Worm (Caenorhabditis elegans): ENCODE results near the gene sto-5.

sto-5 gene

ce11 chrX:16786021-16786488 is 39.2 kb downstream of the sto-5 start, which contains the start of gene T01C8.2:
T01C8.2 (plus strand) TSS chrX:16786438.
- TF ChIP-seq ceh-30 (tag; optimal IDR thresholded peaks at IDR 0.05) (no peak), ceh-45 (GFP tag; IDR thresholded peaks at IDR 0.05) (no peak), ceh-34 (tag; optimal IDR thresholded peaks at IDR 0.05) (no peak), elt-2 (tag; optimal IDR thresholded peaks at IDR 0.05) (no peak), madf-2 (tag; optimal IDR thresholded peaks at IDR 0.05) (no peak), hlh-8 (tag; optimal IDR thresholded peaks at IDR 0.05) (no peak), unc-42 (tag; optimal IDR thresholded peaks at IDR 0.05) (no peak), hlh-13 (GFP tag; optimal IDR thresholded peaks at IDR 0.05) (no peak), ama-1 (optimal IDR thresholded peaks at IDR 0.05) (no peak), pha-2 (tag; optimal IDR thresholded peaks at IDR 0.05) (no peak), ceh-24 (tag; optimal IDR thresholded peaks at IDR 0.05) (no peak), ztf-16 (tag; optimal IDR thresholded peaks at IDR 0.05) (no peak), tbx-7 (tag; optimal IDR thresholded peaks at IDR 0.05) (no peak), ahr-1 (tag; optimal IDR thresholded peaks at IDR 0.05) (no peak), gmeb-2 (tag; optimal IDR thresholded peaks at IDR 0.05) (no peak), fkh-10 (GFP tag; optimal IDR thresholded peaks at IDR 0.05) (no peak), npax-4 (tag; optimal IDR thresholded peaks at IDR 0.05) (no peak)

ce11 chrX:16784038-16784437 is 41.2 kb downstream of the sto-5 start:
- TF ChIP-seq ceh-31 (tag; optimal IDR thresholded peaks at IDR 0.05) (no peak), hlh-30 (tag; optimal IDR thresholded peaks at IDR 0.05; ENCODE audit: insufficient read depth) (no peak), syd-9 (tag; optimal IDR thresholded peaks at IDR 0.05) (no peak), sox-2 (GFP tag; IDR thresholded peaks at IDR 0.05) (no peak), C38D4.7 (GFP tag; optimal IDR thresholded peaks at IDR 0.05) (no peak), npax-4 (tag; optimal IDR thresholded peaks at IDR 0.05) (no peak), elt-2 (tag; optimal IDR thresholded peaks at IDR 0.05) (no peak), ceh-45 (GFP tag; IDR thresholded peaks at IDR 0.05) (no peak), ztf-16 (tag; optimal IDR thresholded peaks at IDR 0.05) (no peak), nhr-232 (tag; optimal IDR thresholded peaks at IDR 0.05) (no peak), ceh-9 (tag; optimal IDR thresholded peaks at IDR 0.05) (no peak), hlh-8 (tag; optimal IDR thresholded peaks at IDR 0.05) (no peak), fax-1 (tag; optimal IDR thresholded peaks at IDR 0.05) (no peak), pha-2 (tag; optimal IDR thresholded peaks at IDR 0.05) (no peak)

ce11 chrX:16782797-16783259 is 42.4 kb downstream of the sto-5 start, which contains the start of gene T01C8.3:
T01C8.3 (minus strand) TSS chrX:16783209.
- TF ChIP-seq ceh-45 (GFP tag; IDR thresholded peaks at IDR 0.05) (no peak), che-1 (tag; optimal IDR thresholded peaks at IDR 0.05) (no peak), ceh-34 (tag; optimal IDR thresholded peaks at IDR 0.05) (no peak), pag-3 (tag; optimal IDR thresholded peaks at IDR 0.05; ENCODE audit: borderline replicate concordance) (no peak), ttx-3 (tag; optimal IDR thresholded peaks at IDR 0.05) (no peak), pqm-1 (tag; optimal IDR thresholded peaks at IDR 0.05) (no peak), ztf-16 (tag; optimal IDR thresholded peaks at IDR 0.05) (no peak)

ce11 chrX:16775335-16775835 is 49.9 kb downstream of the sto-5 start:
- TF ChIP-seq elt-2 (tag; optimal IDR thresholded peaks at IDR 0.05) (peak; percentile 54), unc-55 (GFP tag; optimal IDR thresholded peaks at IDR 0.05) (no peak)

- no peak for TF ChIP-seq ama-1 (optimal IDR thresholded peaks at IDR 0.05)
- TF ChIP-seq ceh-34 (tag; optimal IDR thresholded peaks at IDR 0.05), result no peak
- TF ChIP-seq fkh-10 (GFP tag; optimal IDR thresholded peaks at IDR 0.05), result no peak
- TF ChIP-seq mec-3 (tag; optimal IDR thresholded peaks at IDR 0.05; ENCODE audit: borderline replicate concordance), result no peak
- TF ChIP-seq ceh-19 (GFP tag; optimal IDR thresholded peaks at IDR 0.05), result no peak
- TF ChIP-seq pha-2 (tag; optimal IDR thresholded peaks at IDR 0.05), result no peak
- no peak for TF ChIP-seq ceh-31 (tag; optimal IDR thresholded peaks at IDR 0.05)
- TF ChIP-seq hlh-30 (tag; optimal IDR thresholded peaks at IDR 0.05; ENCODE audit: insufficient read depth), result no peak
- no peak for TF ChIP-seq C08G9.2 (tag; optimal IDR thresholded peaks at IDR 0.05)
Measured at ce11 chrX:16773421-16773820, 51.8 kb downstream of the sto-5 start.

Measured in whole organism, late embryonic.